Fruit fly (Drosophila melanogaster) whole organism, embryonic: ENCODE results near the gene CG17364.

Source experiments
- CG11247 ChIP-seq: fragments of 200-800 bp; sonication (Bioruptor generic); IDR thresholded peaks from 2 replicates; pipeline ENCODE4 v1.3.6; 2022; ENCODE audit warnings: missing biosample characterization, missing genetic modification characterization
- CG11504 ChIP-seq: fragments of 200-800 bp; sonication (Bioruptor generic); optimal IDR thresholded peaks from 3 replicates; lab custom pipeline; 2019; ENCODE audit warnings: missing biosample characterization, mild to moderate bottlenecking, missing genetic modification characterization, moderate library complexity
- CG11723 ChIP-seq: fragments of 200-800 bp; sonication (Bioruptor generic); optimal IDR thresholded peaks from 2 replicates; lab custom pipeline; 2017; ENCODE audit warnings: missing biosample characterization, mild to moderate bottlenecking, missing genetic modification characterization
- CG12071 ChIP-seq: fragments of 200-800 bp; sonication (Bioruptor generic); optimal IDR thresholded peaks from 3 replicates; lab custom pipeline; 2018; ENCODE audit warnings: missing biosample characterization, mild to moderate bottlenecking, missing genetic modification characterization
- CG12104 ChIP-seq: fragments of 200-800 bp; sonication (Bioruptor generic); optimal IDR thresholded peaks from 3 replicates; lab custom pipeline; 2016; ENCODE audit warnings: missing biosample characterization, missing genetic modification characterization
- CG12219 ChIP-seq: fragments of 200-800 bp; sonication (Bioruptor generic); optimal IDR thresholded peaks from 3 replicates; lab custom pipeline; 2018; ENCODE audit warnings: missing biosample characterization, mild to moderate bottlenecking, missing genetic modification characterization
- CG12299 ChIP-seq: fragments of 200-800 bp; sonication (Bioruptor generic); optimal IDR thresholded peaks from 2 replicates; lab custom pipeline; 2018; ENCODE audit warnings: missing biosample characterization, mild to moderate bottlenecking, missing genetic modification characterization
- CG12391 ChIP-seq: fragments of 200-800 bp; sonication (Bioruptor generic); optimal IDR thresholded peaks from 3 replicates; lab custom pipeline; 2018; ENCODE audit warnings: missing biosample characterization, mild to moderate bottlenecking, missing genetic modification characterization, moderate library complexity
- CG15011 ChIP-seq: fragments of 200-800 bp; sonication (Bioruptor generic); optimal IDR thresholded peaks from 3 replicates; lab custom pipeline; 2018; ENCODE audit warnings: missing biosample characterization, mild to moderate bottlenecking, missing genetic modification characterization
- CG15514 ChIP-seq: fragments of 200-800 bp; sonication (Bioruptor generic); optimal IDR thresholded peaks from 3 replicates; lab custom pipeline; 2017; ENCODE audit warnings: missing biosample characterization, missing genetic modification characterization, mild to moderate bottlenecking, moderate library complexity, missing genetic modification reagents
- CG16815 ChIP-seq: fragments of 200-800 bp; sonication (Bioruptor generic); optimal IDR thresholded peaks from 3 replicates; lab custom pipeline; 2017; ENCODE audit warnings: missing biosample characterization, mild to moderate bottlenecking, missing genetic modification characterization
- CG18262 ChIP-seq: fragments of 200-800 bp; optimal IDR thresholded peaks from 3 replicates; lab custom pipeline; 2019; ENCODE audit warnings: missing biosample characterization, mild to moderate bottlenecking, missing genetic modification characterization, moderate library complexity
- CG18476 ChIP-seq: fragments of 200-800 bp; sonication (Bioruptor generic); optimal IDR thresholded peaks from 2 replicates; lab custom pipeline; 2016; ENCODE audit warnings: missing biosample characterization, mild to moderate bottlenecking, missing genetic modification characterization
- CG31441 ChIP-seq: fragments of 200-800 bp; sonication (Bioruptor generic); IDR thresholded peaks from 2 replicates; pipeline ENCODE4 v1.3.6; 2022; ENCODE audit warnings: missing biosample characterization, missing genetic modification characterization
- CG32767 ChIP-seq: fragments of 200-800 bp; sonication (Bioruptor generic); IDR thresholded peaks from 2 replicates; pipeline ENCODE4 v1.3.6; 2022; ENCODE audit warnings: missing biosample characterization, missing genetic modification characterization
- CG3407 ChIP-seq: fragments of 200-800 bp; sonication (Bioruptor generic); optimal IDR thresholded peaks from 2 replicates; lab custom pipeline; 2018; ENCODE audit warnings: missing biosample characterization, mild to moderate bottlenecking, missing genetic modification characterization
- CG4854 ChIP-seq: fragments of 200-800 bp; sonication (Bioruptor generic); optimal IDR thresholded peaks from 2 replicates; lab custom pipeline; 2016; ENCODE audit warnings: missing biosample characterization, missing genetic modification characterization, inconsistent platforms
- CG5180 ChIP-seq: fragments of 200-800 bp; sonication (Bioruptor generic); optimal IDR thresholded peaks from 3 replicates; lab custom pipeline; 2017; ENCODE audit warnings: missing biosample characterization, missing genetic modification characterization, mild to moderate bottlenecking, moderate library complexity, missing genetic modification reagents
- CG7357 ChIP-seq: fragments of 200-800 bp; sonication (Bioruptor generic); IDR thresholded peaks from 3 replicates; pipeline ENCODE4 v1.3.6; 2022; ENCODE audit warnings: missing biosample characterization, missing genetic modification characterization
- CG7786 ChIP-seq: fragments of 200-800 bp; sonication (Bioruptor generic); optimal IDR thresholded peaks from 2 replicates; lab custom pipeline; 2016; ENCODE audit warnings: missing biosample characterization, missing genetic modification characterization
- CG7928 ChIP-seq: fragments of 200-800 bp; sonication (Bioruptor generic); optimal IDR thresholded peaks from 2 replicates; lab custom pipeline; 2017; ENCODE audit warnings: missing biosample characterization, mild to moderate bottlenecking, missing genetic modification characterization
- CG7963 ChIP-seq: fragments of 200-800 bp; sonication (Bioruptor generic); IDR thresholded peaks from 3 replicates; pipeline ENCODE4 v1.3.6; 2022; ENCODE audit warnings: missing biosample characterization, missing genetic modification characterization; ENCODE audit not compliant: partially characterized antibody
- CG9797 ChIP-seq: fragments of 200-800 bp; sonication (Bioruptor generic); optimal IDR thresholded peaks from 3 replicates; lab custom pipeline; 2018; ENCODE audit warnings: missing biosample characterization, mild to moderate bottlenecking, missing genetic modification characterization
- CoRest ChIP-seq: fragments of 200-800 bp; sonication (Bioruptor generic); optimal IDR thresholded peaks from 3 replicates; lab custom pipeline; 2018; ENCODE audit warnings: missing biosample characterization, mild to moderate bottlenecking, missing genetic modification characterization, moderate library complexity
- Dek ChIP-seq: fragments of 200-800 bp; sonication (Bioruptor generic); optimal IDR thresholded peaks from 3 replicates; lab custom pipeline; 2019; ENCODE audit warnings: missing biosample characterization, mild to moderate bottlenecking, missing genetic modification characterization, moderate library complexity
- Hsf ChIP-seq: fragments of 200-800 bp; sonication (Bioruptor generic); optimal IDR thresholded peaks from 3 replicates; lab custom pipeline; 2016; ENCODE audit warnings: missing biosample characterization, missing genetic modification characterization
- Lhr ChIP-seq: fragments of 200-800 bp; sonication (Bioruptor generic); optimal IDR thresholded peaks from 3 replicates; lab custom pipeline; 2017; ENCODE audit warnings: mild to moderate bottlenecking, missing biosample characterization, missing genetic modification reagents, missing genetic modification characterization
- Lpt ChIP-seq: fragments of >200 bp; optimal IDR thresholded peaks from 2 replicates; lab custom pipeline; 2018; ENCODE audit warnings: missing biosample characterization, missing genetic modification characterization
- Med ChIP-seq: fragments of 200-800 bp; sonication (Bioruptor generic); peaks from one replicate; lab custom pipeline; 2016; ENCODE audit warnings: missing biosample characterization, missing genetic modification characterization, mild to moderate bottlenecking, inconsistent platforms, moderate library complexity
- Oaz ChIP-seq: fragments of 200-800 bp; sonication (Bioruptor generic); IDR thresholded peaks from 2 replicates; pipeline ENCODE4 v1.3.6; 2022; ENCODE audit warnings: missing biosample characterization, missing genetic modification characterization
- Opbp ChIP-seq: fragments of 200-800 bp; sonication (Bioruptor generic); IDR thresholded peaks from 3 replicates; pipeline ENCODE4 v1.3.6; 2022; ENCODE audit warnings: missing biosample characterization, missing genetic modification characterization; ENCODE audit not compliant: partially characterized antibody
- Tbp ChIP-seq: fragments of >200 bp; optimal IDR thresholded peaks from 2 replicates; lab custom pipeline; 2018; ENCODE audit warnings: missing biosample characterization, missing genetic modification characterization
- ase ChIP-seq: fragments of 200-800 bp; sonication (Bioruptor generic); IDR thresholded peaks from 3 replicates; pipeline ENCODE4 v1.3.6; 2022; ENCODE audit warnings: missing biosample characterization, missing genetic modification characterization
- dm ChIP-seq: fragments of 200-800 bp; sonication (Bioruptor generic); optimal IDR thresholded peaks from 3 replicates; lab custom pipeline; 2016; ENCODE audit warnings: missing biosample characterization, missing genetic modification characterization
- dysf ChIP-seq: fragments of 200-800 bp; sonication (Bioruptor generic); IDR thresholded peaks from 3 replicates; pipeline ENCODE4 v1.3.6; 2022; ENCODE audit warnings: missing biosample characterization, missing genetic modification characterization
- fru ChIP-seq: fragments of >200 bp; optimal IDR thresholded peaks from 2 replicates; lab custom pipeline; 2017
- ftz-f1 ChIP-seq: fragments of 200-800 bp; sonication (Bioruptor generic); optimal IDR thresholded peaks from 2 replicates; lab custom pipeline; 2016; ENCODE audit warnings: missing biosample characterization, missing genetic modification characterization
- hkb ChIP-seq, 2 experiments: fragments of 200-800 bp in 1 of 2; fragments of >200 bp in 1 of 2; sonication (Bioruptor generic) in 1 of 2; IDR thresholded peaks in 1 of 2; optimal IDR thresholded peaks in 1 of 2; 2 replicates each; pipeline versions ENCODE4 v1.3.6 to Lab custom; 2017 to 2022; ENCODE audit warnings: missing biosample characterization in 1 of 2, missing genetic modification characterization in 1 of 2
- ind ChIP-seq: fragments of 200-800 bp; sonication (Bioruptor generic); optimal IDR thresholded peaks from 3 replicates; lab custom pipeline; 2016; ENCODE audit warnings: missing biosample characterization, missing genetic modification characterization
- jumu ChIP-seq: fragments of 200-800 bp; sonication (Bioruptor generic); optimal IDR thresholded peaks from 3 replicates; lab custom pipeline; 2016; ENCODE audit warnings: missing biosample characterization, missing genetic modification characterization
- kay ChIP-seq: fragments of 200-800 bp; sonication (Bioruptor generic); optimal IDR thresholded peaks from 2 replicates; lab custom pipeline; 2016; ENCODE audit warnings: missing biosample characterization, missing genetic modification characterization
- knrl ChIP-seq: fragments of 200-800 bp; sonication (Bioruptor generic); IDR thresholded peaks from 3 replicates; pipeline ENCODE4 v1.3.6; 2022; ENCODE audit warnings: missing biosample characterization, missing genetic modification characterization; ENCODE audit not compliant: partially characterized antibody
- lola ChIP-seq, 3 experiments: fragments of >200 bp in 2 of 3; fragments of 200-800 bp in 1 of 3; sonication (Bioruptor generic) in 1 of 3; optimal IDR thresholded peaks; 2 replicates each; lab custom pipeline; 2017 to 2019; ENCODE audit warnings: missing biosample characterization in 3 of 3, missing genetic modification characterization in 3 of 3, mild to moderate bottlenecking in 1 of 3, moderate library complexity in 1 of 3
- mld ChIP-seq: fragments of 200-800 bp; sonication (Bioruptor generic); IDR thresholded peaks from 3 replicates; pipeline ENCODE4 v1.3.6; 2022; ENCODE audit warnings: missing biosample characterization, missing genetic modification characterization; ENCODE audit not compliant: partially characterized antibody
- org-1 ChIP-seq: fragments of 200-800 bp; sonication (Bioruptor generic); optimal IDR thresholded peaks from 2 replicates; lab custom pipeline; 2017; ENCODE audit warnings: missing biosample characterization, missing genetic modification characterization
- pan ChIP-seq, 4 experiments: fragments of >200 bp in 3 of 4; fragments of 200-800 bp in 1 of 4; sonication (Bioruptor generic) in 1 of 4; optimal IDR thresholded peaks in 3 of 4; IDR thresholded peaks in 1 of 4; 2 replicates each; pipeline versions ENCODE4 v1.3.6 to Lab custom; 2017 to 2022; ENCODE audit warnings: missing biosample characterization in 2 of 4, missing genetic modification characterization in 2 of 4, mixed read lengths in 1 of 4
- phol ChIP-seq: fragments of 200-800 bp; sonication (Bioruptor generic); optimal IDR thresholded peaks from 3 replicates; lab custom pipeline; 2018; ENCODE audit warnings: missing biosample characterization, mild to moderate bottlenecking, missing genetic modification characterization, moderate library complexity
- ranshi ChIP-seq: fragments of 200-800 bp; sonication (Bioruptor generic); IDR thresholded peaks from 2 replicates; pipeline ENCODE4 v1.3.6; 2022; ENCODE audit warnings: missing biosample characterization, missing genetic modification characterization
- sens ChIP-seq: fragments of 200-800 bp; sonication (Bioruptor generic); peaks from one replicate; lab custom pipeline; 2016; ENCODE audit warnings: missing biosample characterization, missing genetic modification characterization
- vvl ChIP-seq: fragments of 200-800 bp; sonication (Bioruptor generic); IDR thresholded peaks from 2 replicates; pipeline ENCODE4 v1.3.6; 2022; ENCODE audit warnings: missing biosample characterization, missing genetic modification characterization

The CG17364 gene

dm6 chr3L:14036867-14037313 lies 43.7 kb upstream of the CG17364 start, which contains the start of gene Hsp110 (continued):
- TF ChIP-seq CG7963 (GFP tag; lab: Robert Waterston, UW): peak; percentile 98
- peak; percentile 34 for TF ChIP-seq phol (tag; lab: Kevin White, UChicago)
- no peak for TF ChIP-seq CG12219
- TF ChIP-seq ase: no peak
- TF ChIP-seq Dek: peak; percentile 37
- TF ChIP-seq Oaz (GFP tag; lab: Robert Waterston, UW): no peak
- TF ChIP-seq CG11504: no peak
- TF ChIP-seq ind (GFP tag; lab: Kevin White, UChicago): no peak
- TF ChIP-seq CG18262: no peak
- TF ChIP-seq CG31441 (GFP tag; lab: Robert Waterston, UW): no peak
- TF ChIP-seq Lhr (GFP tag; lab: Kevin White, UChicago): no peak
- TF ChIP-seq CG12104 (GFP tag; lab: Kevin White, UChicago): no peak
- TF ChIP-seq knrl (GFP tag; lab: Robert Waterston, UW): peak; percentile 99
- TF ChIP-seq ftz-f1 (GFP tag; lab: Kevin White, UChicago): peak; percentile 46
- TF ChIP-seq Med (GFP tag; lab: Kevin White, UChicago): peak; percentile 89
- no peak for TF ChIP-seq CG16815
- TF ChIP-seq CG9797 (GFP tag; lab: Kevin White, UChicago): no peak
- no peak for TF ChIP-seq fru (lab: Kevin White, UChicago)
- TF ChIP-seq CG7357 (GFP tag; lab: Robert Waterston, UW): no peak
- no peak for TF ChIP-seq org-1 (GFP tag; lab: Kevin White, UChicago)
- TF ChIP-seq CG3407: no peak
- no peak for TF ChIP-seq kay (GFP tag; lab: Kevin White, UChicago)
- no peak for TF ChIP-seq CG18476 (GFP tag; lab: Kevin White, UChicago)
- TF ChIP-seq pan (optimal IDR thresholded peaks at IDR 0.05; lab: Kevin White, UChicago): no peak
- no peak for TF ChIP-seq pan (GFP tag; optimal IDR thresholded peaks at IDR 0.05 in 1 of 2, IDR thresholded peaks at IDR 0.05 in 1 of 2)
- no peak for TF ChIP-seq CG11723 (GFP tag; lab: Kevin White, UChicago)
- no peak for TF ChIP-seq hkb (optimal IDR thresholded peaks at IDR 0.05; lab: Kevin White, UChicago)
- TF ChIP-seq hkb (GFP tag; IDR thresholded peaks at IDR 0.05; lab: Robert Waterston, UW): peak; percentile 19; the same call in 1 of the 2 replicates
- peak; percentile 7 for TF ChIP-seq jumu (GFP tag; lab: Kevin White, UChicago)
- TF ChIP-seq vvl (GFP tag; lab: Robert Waterston, UW): peak; percentile 24; the same call in 1 of the 2 replicates
- peak; percentile 81 for TF ChIP-seq sens (GFP tag; lab: Kevin White, UChicago)
- TF ChIP-seq Hsf: no peak
- no peak for TF ChIP-seq CG32767 (GFP tag; lab: Robert Waterston, UW)
- TF ChIP-seq dm (GFP tag; lab: Kevin White, UChicago): peak; percentile 83
- no peak for TF ChIP-seq CG11247
- TF ChIP-seq Opbp: peak; percentile 99
- TF ChIP-seq CG12391 (tag; lab: Kevin White, UChicago): peak; percentile 31
- no peak for TF ChIP-seq CG5180 (GFP tag; lab: Kevin White, UChicago)
- no peak for TF ChIP-seq CG12071
- TF ChIP-seq CG12299: peak; percentile 37
- peak; percentile 99 for TF ChIP-seq mld (GFP tag; lab: Robert Waterston, UW)
- TF ChIP-seq ranshi (GFP tag; lab: Robert Waterston, UW): no peak
- TF ChIP-seq Lpt (GFP tag; lab: Kevin White, UChicago): no peak
- TF ChIP-seq CoRest (tag; lab: Kevin White, UChicago): peak; percentile 40
- TF ChIP-seq Tbp (GFP tag; lab: Kevin White, UChicago): no peak
- no peak for TF ChIP-seq lola (GFP tag; optimal IDR thresholded peaks at IDR 0.05; lab: Kevin White, UChicago)
- TF ChIP-seq CG15011 (GFP tag; lab: Kevin White, UChicago): no peak
- no peak for TF ChIP-seq CG4854 (GFP tag; lab: Kevin White, UChicago)
- no peak; the same call in 2 of the 3 replicates for TF ChIP-seq dysf (GFP tag; lab: Robert Waterston, UW)
- TF ChIP-seq CG7928 (GFP tag; lab: Kevin White, UChicago): no peak
- TF ChIP-seq CG15514 (GFP tag; lab: Kevin White, UChicago): peak; percentile 76
- no peak for TF ChIP-seq CG7786 (GFP tag; lab: Kevin White, UChicago)
